Fruit fly (Drosophila melanogaster): ENCODE results near the gene CG15882.
A peak's percentile ranks its signal among the peaks of the same experiment; 100 is the strongest.

- TF ChIP-seq brk (GFP tag; optimal IDR thresholded peaks at IDR 0.05): no peak
- no peak for TF ChIP-seq Hr78 (GFP tag; optimal IDR thresholded peaks at IDR 0.05)
- TF ChIP-seq Dif (GFP tag; optimal IDR thresholded peaks at IDR 0.05; ENCODE audit: partially characterized antibody): no peak
- TF ChIP-seq Hr83 (GFP tag; optimal IDR thresholded peaks at IDR 0.05; ENCODE audit: poor library complexity, severe bottlenecking): no peak
- no peak for TF ChIP-seq usp (GFP tag; optimal IDR thresholded peaks at IDR 0.05)
- TF ChIP-seq sage (GFP tag; optimal IDR thresholded peaks at IDR 0.05): no peak
- TF ChIP-seq Rel (GFP tag; optimal IDR thresholded peaks at IDR 0.05): no peak
- TF ChIP-seq Rel (tag; optimal IDR thresholded peaks at IDR 0.05): no peak
- TF ChIP-seq Abd-B (GFP tag; optimal IDR thresholded peaks at IDR 0.05): no peak
- TF ChIP-seq h (GFP tag; optimal IDR thresholded peaks at IDR 0.05): no peak
- no peak for TF ChIP-seq dsf (GFP tag; optimal IDR thresholded peaks at IDR 0.05; ENCODE audit: borderline replicate concordance)
- peak in 1 of 2 experiments; percentile 4 for TF ChIP-seq foxo (GFP tag; optimal IDR thresholded peaks at IDR 0.05)
- TF ChIP-seq Dfd (GFP tag; optimal IDR thresholded peaks at IDR 0.05): no peak
Observed at dm6 chrX:19120367-19120766, 3.8 kb downstream of the CG15882 start.

Measured in whole organism, wandering third instar larva.